Fruit fly (Drosophila melanogaster) whole organism, embryonic: Measurements from ENCODE around the gene CG8925.

Experiments
- Ada2b ChIP-seq: fragments of 200-800 bp; sonication (Bioruptor generic); IDR thresholded peaks from 2 replicates; pipeline ENCODE4 v1.3.6; 2022; ENCODE audit warnings: missing biosample characterization, missing genetic modification characterization
- CG10147 ChIP-seq: fragments of 200-800 bp; sonication (Bioruptor generic); optimal IDR thresholded peaks from 2 replicates; lab custom pipeline; 2019; ENCODE audit warnings: missing biosample characterization, mild to moderate bottlenecking, missing genetic modification characterization, moderate library complexity
- CG10366 ChIP-seq: fragments of 200-800 bp; sonication (Bioruptor generic); IDR thresholded peaks from 2 replicates; pipeline ENCODE4 v1.3.6; 2022; ENCODE audit warnings: missing biosample characterization, missing genetic modification characterization
- CG10565 ChIP-seq: fragments of 200-800 bp; sonication (Bioruptor generic); optimal IDR thresholded peaks from 3 replicates; lab custom pipeline; 2016; ENCODE audit warnings: missing biosample characterization, mild to moderate bottlenecking, missing genetic modification characterization
- CG12236 ChIP-seq: fragments of 200-800 bp; sonication (Bioruptor generic); optimal IDR thresholded peaks from 2 replicates; lab custom pipeline; 2016; ENCODE audit warnings: missing biosample characterization, missing genetic modification characterization
- CG15011 ChIP-seq: fragments of 200-800 bp; sonication (Bioruptor generic); optimal IDR thresholded peaks from 3 replicates; lab custom pipeline; 2018; ENCODE audit warnings: missing biosample characterization, mild to moderate bottlenecking, missing genetic modification characterization
- CG15696 ChIP-seq: fragments of 200-800 bp; sonication (Bioruptor generic); optimal IDR thresholded peaks from 2 replicates; lab custom pipeline; 2019; ENCODE audit warnings: missing biosample characterization, mild to moderate bottlenecking, missing genetic modification characterization, moderate library complexity
- CG17328 ChIP-seq: fragments of 200-800 bp; sonication (Bioruptor generic); IDR thresholded peaks from 2 replicates; pipeline ENCODE4 v1.3.6; 2022; ENCODE audit warnings: missing biosample characterization, missing genetic modification characterization
- CG17385 ChIP-seq: fragments of 200-800 bp; sonication (Bioruptor generic); optimal IDR thresholded peaks from 3 replicates; lab custom pipeline; 2018; ENCODE audit warnings: missing biosample characterization, mild to moderate bottlenecking, missing genetic modification characterization
- CG17568 ChIP-seq: fragments of 200-800 bp; sonication (Bioruptor generic); optimal IDR thresholded peaks from 2 replicates; lab custom pipeline; 2018; ENCODE audit warnings: missing biosample characterization, mild to moderate bottlenecking, missing genetic modification characterization, moderate library complexity
- CG1792 ChIP-seq: fragments of 200-800 bp; sonication (Bioruptor generic); optimal IDR thresholded peaks from 2 replicates; lab custom pipeline; 2016; ENCODE audit warnings: missing biosample characterization, missing genetic modification characterization
- CG18619 ChIP-seq: fragments of 200-800 bp; sonication (Bioruptor generic); optimal IDR thresholded peaks from 3 replicates; lab custom pipeline; 2017; ENCODE audit warnings: missing biosample characterization, mild to moderate bottlenecking, missing genetic modification characterization
- CG2889 ChIP-seq: fragments of 200-800 bp; sonication (Bioruptor generic); IDR thresholded peaks from 3 replicates; pipeline ENCODE4 v1.3.6; 2022; ENCODE audit warnings: missing biosample characterization, missing genetic modification characterization
- CG31441 ChIP-seq: fragments of 200-800 bp; sonication (Bioruptor generic); IDR thresholded peaks from 2 replicates; pipeline ENCODE4 v1.3.6; 2022; ENCODE audit warnings: missing biosample characterization, missing genetic modification characterization
- CG34224 ChIP-seq: fragments of 200-800 bp; sonication (Bioruptor generic); IDR thresholded peaks from 3 replicates; pipeline ENCODE4 v1.3.6; 2022; ENCODE audit warnings: missing biosample characterization, missing genetic modification characterization; ENCODE audit not compliant: partially characterized antibody
- CG43689 ChIP-seq: fragments of 200-800 bp; sonication (Bioruptor generic); IDR thresholded peaks from 2 replicates; pipeline ENCODE4 v1.3.6; 2022; ENCODE audit warnings: missing biosample characterization, missing genetic modification characterization
- CG4854 ChIP-seq: fragments of 200-800 bp; sonication (Bioruptor generic); optimal IDR thresholded peaks from 2 replicates; lab custom pipeline; 2016; ENCODE audit warnings: missing biosample characterization, missing genetic modification characterization, inconsistent platforms
- CG6272 ChIP-seq: fragments of 200-800 bp; sonication (Bioruptor generic); IDR thresholded peaks from 2 replicates; pipeline ENCODE4 v1.3.6; 2022; ENCODE audit warnings: missing biosample characterization, missing genetic modification characterization
- CG6689 ChIP-seq: fragments of 200-800 bp; sonication (Bioruptor generic); IDR thresholded peaks from 2 replicates; pipeline ENCODE4 v1.3.6; 2022; ENCODE audit warnings: missing biosample characterization, missing genetic modification characterization
- CG6813 ChIP-seq: fragments of 200-800 bp; sonication (Bioruptor generic); optimal IDR thresholded peaks from 2 replicates; lab custom pipeline; 2017; ENCODE audit warnings: missing biosample characterization, missing genetic modification characterization, mild to moderate bottlenecking, moderate library complexity, missing genetic modification reagents
- CG7786 ChIP-seq: fragments of 200-800 bp; sonication (Bioruptor generic); optimal IDR thresholded peaks from 2 replicates; lab custom pipeline; 2016; ENCODE audit warnings: missing biosample characterization, missing genetic modification characterization
- CG9215 ChIP-seq: fragments of 200-800 bp; sonication (Bioruptor generic); IDR thresholded peaks from 2 replicates; pipeline ENCODE4 v1.3.6; 2022; ENCODE audit warnings: missing biosample characterization, missing genetic modification characterization
- CG9609 ChIP-seq: fragments of 200-800 bp; sonication (Bioruptor generic); optimal IDR thresholded peaks from 3 replicates; lab custom pipeline; 2016; ENCODE audit warnings: missing biosample characterization, missing genetic modification characterization
- Dbx ChIP-seq: fragments of 200-800 bp; sonication (Bioruptor generic); IDR thresholded peaks from 3 replicates; pipeline ENCODE4 v1.3.6; 2022; ENCODE audit warnings: missing biosample characterization, missing genetic modification characterization
- Dp ChIP-seq: fragments of 200-800 bp; sonication (Bioruptor generic); optimal IDR thresholded peaks from 2 replicates; lab custom pipeline; 2018; ENCODE audit warnings: missing biosample characterization, mild to moderate bottlenecking, missing genetic modification characterization, moderate library complexity
- Hand ChIP-seq: fragments of 200-800 bp; sonication (Bioruptor generic); optimal IDR thresholded peaks from 2 replicates; lab custom pipeline; 2017; ENCODE audit warnings: mild to moderate bottlenecking, missing biosample characterization, missing genetic modification reagents, missing genetic modification characterization
- NC2α ChIP-seq: fragments of 200-800 bp; sonication (Bioruptor generic); optimal IDR thresholded peaks from 2 replicates; lab custom pipeline; 2016; ENCODE audit warnings: missing biosample characterization, missing genetic modification characterization
- Nf-YA ChIP-seq: fragments of 200-800 bp; sonication (Bioruptor generic); IDR thresholded peaks from 2 replicates; pipeline ENCODE4 v1.3.6; 2022; ENCODE audit warnings: missing biosample characterization, missing genetic modification characterization
- ash1 ChIP-seq: fragments of 200-800 bp; sonication (Bioruptor generic); optimal IDR thresholded peaks from 2 replicates; lab custom pipeline; 2018; ENCODE audit warnings: missing biosample characterization, mild to moderate bottlenecking, missing genetic modification characterization
- ems ChIP-seq: fragments of 200-800 bp; sonication (Bioruptor generic); optimal IDR thresholded peaks from 3 replicates; lab custom pipeline; 2016; ENCODE audit warnings: missing biosample characterization, missing genetic modification characterization
- eyg ChIP-seq: fragments of 200-800 bp; sonication (Bioruptor generic); optimal IDR thresholded peaks from 3 replicates; lab custom pipeline; 2016; ENCODE audit warnings: missing biosample characterization, missing genetic modification characterization
- fd64A ChIP-seq: fragments of 200-800 bp; sonication (Bioruptor generic); optimal IDR thresholded peaks from 3 replicates; lab custom pipeline; 2018; ENCODE audit warnings: missing biosample characterization, mild to moderate bottlenecking, missing genetic modification characterization
- fru ChIP-seq: fragments of >200 bp; optimal IDR thresholded peaks from 2 replicates; lab custom pipeline; 2017
- fu2 ChIP-seq: fragments of 200-800 bp; sonication (Bioruptor generic); optimal IDR thresholded peaks from 2 replicates; lab custom pipeline; 2016; ENCODE audit warnings: missing biosample characterization, missing genetic modification characterization
- gem ChIP-seq: fragments of 200-800 bp; sonication (Bioruptor generic); optimal IDR thresholded peaks from 2 replicates; lab custom pipeline; 2019; ENCODE audit warnings: missing biosample characterization, mild to moderate bottlenecking, missing genetic modification characterization, moderate library complexity
- grau ChIP-seq: fragments of 200-800 bp; optimal IDR thresholded peaks from 3 replicates; lab custom pipeline; 2019; ENCODE audit warnings: missing biosample characterization, mild to moderate bottlenecking, missing genetic modification characterization, moderate library complexity
- gro ChIP-seq: fragments of 200-800 bp; sonication (Bioruptor generic); optimal IDR thresholded peaks from 2 replicates; lab custom pipeline; 2016; ENCODE audit warnings: missing biosample characterization, missing genetic modification characterization
- gt ChIP-seq: fragments of 200-800 bp; sonication (Bioruptor generic); IDR thresholded peaks from 2 replicates; pipeline ENCODE4 v1.3.6; 2022; ENCODE audit warnings: missing biosample characterization, missing genetic modification characterization
- ken ChIP-seq: fragments of 200-800 bp; sonication (Bioruptor generic); IDR thresholded peaks from 3 replicates; pipeline ENCODE4 v1.3.6; 2022; ENCODE audit warnings: missing biosample characterization, missing genetic modification characterization
- kni ChIP-seq: fragments of 200-800 bp; sonication (Bioruptor generic); optimal IDR thresholded peaks from 3 replicates; lab custom pipeline; 2017; ENCODE audit warnings: mild to moderate bottlenecking, missing biosample characterization, missing genetic modification reagents, missing genetic modification characterization
- knrl ChIP-seq: fragments of 200-800 bp; sonication (Bioruptor generic); IDR thresholded peaks from 3 replicates; pipeline ENCODE4 v1.3.6; 2022; ENCODE audit warnings: missing biosample characterization, missing genetic modification characterization; ENCODE audit not compliant: partially characterized antibody
- nau ChIP-seq: fragments of 200-800 bp; sonication (Bioruptor generic); optimal IDR thresholded peaks from 3 replicates; lab custom pipeline; 2017; ENCODE audit warnings: missing biosample characterization, mild to moderate bottlenecking, missing genetic modification characterization, missing genetic modification reagents
- oc ChIP-seq: fragments of 200-800 bp; sonication (Bioruptor generic); optimal IDR thresholded peaks from 2 replicates; lab custom pipeline; 2018; ENCODE audit warnings: missing biosample characterization, mild to moderate bottlenecking, missing genetic modification characterization, moderate library complexity
- pho ChIP-seq: fragments of 200-800 bp; sonication (Bioruptor generic); optimal IDR thresholded peaks from 2 replicates; lab custom pipeline; 2016; ENCODE audit warnings: missing biosample characterization, missing genetic modification characterization
- phol ChIP-seq: fragments of 200-800 bp; sonication (Bioruptor generic); optimal IDR thresholded peaks from 3 replicates; lab custom pipeline; 2018; ENCODE audit warnings: missing biosample characterization, mild to moderate bottlenecking, missing genetic modification characterization, moderate library complexity
- ro ChIP-seq: fragments of 200-800 bp; sonication (Bioruptor generic); IDR thresholded peaks from 2 replicates; pipeline ENCODE4 v1.3.6; 2022; ENCODE audit warnings: missing biosample characterization, missing genetic modification characterization
- salm ChIP-seq: fragments of 200-800 bp; sonication (Bioruptor generic); optimal IDR thresholded peaks from 2 replicates; lab custom pipeline; 2018; ENCODE audit warnings: missing biosample characterization, mild to moderate bottlenecking, missing genetic modification characterization
- sens-2 ChIP-seq: fragments of 200-800 bp; sonication (Bioruptor generic); IDR thresholded peaks from 2 replicates; pipeline ENCODE4 v1.3.6; 2022; ENCODE audit warnings: missing biosample characterization, missing genetic modification characterization
- stc ChIP-seq: fragments of 200-800 bp; sonication (Bioruptor generic); IDR thresholded peaks from 2 replicates; pipeline ENCODE4 v1.3.6; 2022; ENCODE audit warnings: missing biosample characterization, missing genetic modification characterization
- trem ChIP-seq: fragments of 200-800 bp; optimal IDR thresholded peaks from 3 replicates; lab custom pipeline; 2019; ENCODE audit warnings: missing biosample characterization, mild to moderate bottlenecking, missing genetic modification characterization, moderate library complexity
- zen ChIP-seq: fragments of 200-800 bp; sonication (Bioruptor generic); optimal IDR thresholded peaks from 3 replicates; lab custom pipeline; 2018; ENCODE audit warnings: missing biosample characterization, mild to moderate bottlenecking, missing genetic modification characterization, moderate library complexity

CG8925 gene

dm6 chr3R:16222300-16222903 lies 50.6 kb downstream of the CG8925 start (continued):
- TF ChIP-seq CG9215 (GFP tag; lab: Robert Waterston, UW): peak; percentile 98
- TF ChIP-seq CG15011 (GFP tag; lab: Kevin White, UChicago): peak; percentile 98
- TF ChIP-seq ro (GFP tag; lab: Robert Waterston, UW): peak; percentile 100
- peak; percentile 99 for TF ChIP-seq gem (tag; lab: Kevin White, UChicago)
- peak; percentile 95 for TF ChIP-seq kni (GFP tag; lab: Kevin White, UChicago)
- TF ChIP-seq Nf-YA (GFP tag; lab: Robert Waterston, UW): peak; percentile 100
- TF ChIP-seq knrl (GFP tag; lab: Robert Waterston, UW): peak; percentile 21; the same call in 1 of the 3 replicates
- peak; percentile 96 for TF ChIP-seq CG18619
- TF ChIP-seq CG17385: peak; percentile 98
- TF ChIP-seq stc: peak; percentile 100
- TF ChIP-seq phol (tag; lab: Kevin White, UChicago): peak; percentile 97
- peak; percentile 99 for TF ChIP-seq salm (tag; lab: Kevin White, UChicago)
- no peak for TF ChIP-seq CG34224 (GFP tag; lab: Robert Waterston, UW)
- TF ChIP-seq Hand (GFP tag; lab: Kevin White, UChicago): peak; percentile 95
- TF ChIP-seq eyg: peak; percentile 99
- TF ChIP-seq CG10147 (GFP tag; lab: Kevin White, UChicago): peak; percentile 96
- TF ChIP-seq NC2α (GFP tag; lab: Kevin White, UChicago): peak; percentile 99
- peak; percentile 100 for TF ChIP-seq ems (GFP tag; lab: Kevin White, UChicago)
- TF ChIP-seq ken: peak; percentile 100
- peak; percentile 48 for TF ChIP-seq Dp (GFP tag; lab: Kevin White, UChicago)
- TF ChIP-seq gt (GFP tag; lab: Robert Waterston, UW): peak; percentile 99
- TF ChIP-seq CG15696: peak; percentile 92
- TF ChIP-seq trem (tag; lab: Kevin White, UChicago): peak; percentile 96
- peak; percentile 99 for TF ChIP-seq CG2889 (GFP tag; lab: Robert Waterston, UW)
- TF ChIP-seq CG1792 (GFP tag; lab: Kevin White, UChicago): peak; percentile 99
- TF ChIP-seq fd64A (GFP tag; lab: Kevin White, UChicago): peak; percentile 100
- peak; percentile 100 for TF ChIP-seq CG17328 (GFP tag; lab: Robert Waterston, UW)
- TF ChIP-seq gro: peak; percentile 100
- TF ChIP-seq CG6689 (GFP tag; lab: Robert Waterston, UW): peak; percentile 99
- peak; percentile 99 for TF ChIP-seq CG43689 (GFP tag; lab: Robert Waterston, UW)
- TF ChIP-seq oc (tag; lab: Kevin White, UChicago): peak; percentile 100
- peak; percentile 98 for TF ChIP-seq zen (tag; lab: Kevin White, UChicago)
- TF ChIP-seq CG31441 (GFP tag; lab: Robert Waterston, UW): peak; percentile 89
- peak; percentile 98 for TF ChIP-seq ash1 (GFP tag; lab: Kevin White, UChicago)
- TF ChIP-seq sens-2 (GFP tag; lab: Robert Waterston, UW): peak; percentile 99
- TF ChIP-seq fru (lab: Kevin White, UChicago): no peak
- peak; percentile 100 for TF ChIP-seq nau (GFP tag; lab: Kevin White, UChicago)
- TF ChIP-seq CG12236 (GFP tag; lab: Kevin White, UChicago): peak; percentile 99
- peak; percentile 100 for TF ChIP-seq CG6272 (GFP tag; lab: Robert Waterston, UW)
- TF ChIP-seq Ada2b (GFP tag; lab: Robert Waterston, UW): peak; percentile 100
- peak; percentile 100 for TF ChIP-seq grau
- peak; percentile 98 for TF ChIP-seq CG10565 (GFP tag; lab: Kevin White, UChicago)
- TF ChIP-seq Dbx (GFP tag; lab: Robert Waterston, UW): peak; percentile 99
- peak; percentile 98 for TF ChIP-seq CG17568 (GFP tag; lab: Kevin White, UChicago)
- TF ChIP-seq pho (GFP tag; lab: Kevin White, UChicago): peak; percentile 97
- TF ChIP-seq CG4854 (GFP tag; lab: Kevin White, UChicago): peak; percentile 99
- peak; percentile 99 for TF ChIP-seq CG9609 (GFP tag; lab: Kevin White, UChicago)
- TF ChIP-seq CG10366 (GFP tag; lab: Robert Waterston, UW): peak; percentile 100
- peak; percentile 99 for TF ChIP-seq CG7786 (GFP tag; lab: Kevin White, UChicago)
- peak; percentile 98 for TF ChIP-seq CG6813
- TF ChIP-seq fu2 (GFP tag; lab: Kevin White, UChicago): peak; percentile 99
